Fruit fly (Drosophila melanogaster) whole organism: ENCODE measurements around the gene Rac2.

Source experiments
- CG8478 ChIP-seq: fragments of >200 bp; optimal IDR thresholded peaks from 2 replicates; lab custom pipeline; 2018; ENCODE audit warnings: inconsistent platforms
- Dll ChIP-seq: fragments of >200 bp; optimal IDR thresholded peaks from 2 replicates; lab custom pipeline; 2017
- EcR ChIP-seq, 2 experiments: fragments of >200 bp; optimal IDR thresholded peaks; 2 replicates each; lab custom pipeline; 2017; ENCODE audit warnings: missing biosample characterization in 2 of 2, missing genetic modification characterization in 2 of 2, missing genetic modification reagents in 2 of 2
- pan ChIP-seq: fragments of >200 bp; optimal IDR thresholded peaks from 2 replicates; lab custom pipeline; 2017
- psq ChIP-seq: fragments of >200 bp; optimal IDR thresholded peaks from 2 replicates; lab custom pipeline; 2017
- usp ChIP-seq: fragments of >200 bp; optimal IDR thresholded peaks from 2 replicates; lab custom pipeline; 2017; ENCODE audit warnings: missing biosample characterization, missing genetic modification characterization, mixed read lengths

- TF ChIP-seq CG8478 (lab: Kevin White, UChicago) (no peak), EcR (GFP tag; optimal IDR thresholded peaks at IDR 0.05; lab: Kevin White, UChicago) (no peak), usp (GFP tag; lab: Kevin White, UChicago) (no peak), Dll (no peak), pan (lab: Kevin White, UChicago) (no peak), psq (lab: Kevin White, UChicago) (no peak)
Observed at dm6 chr3L:7439305-7439704, 4.3 kb upstream of the Rac2 start, which contains the start of gene sphinx1.
